Fruit fly (Drosophila melanogaster): ENCODE results near the gene nocte.

- TF ChIP-seq cic (GFP tag; optimal IDR thresholded peaks at IDR 0.05) (peak; percentile 14), Crg-1 (GFP tag; optimal IDR thresholded peaks at IDR 0.05) (peak; percentile 24), CG11617 (GFP tag; optimal IDR thresholded peaks at IDR 0.05) (peak; percentile 78), kay (GFP tag; ENCODE audit: borderline replicate concordance) (peak; percentile 62), CG1620 (GFP tag; optimal IDR thresholded peaks at IDR 0.05) (no peak), CG14711 (tag; optimal IDR thresholded peaks at IDR 0.05) (peak; percentile 66), bab1 (GFP tag; optimal IDR thresholded peaks at IDR 0.05) (no peak), pad (GFP tag; optimal IDR thresholded peaks at IDR 0.05) (peak; percentile 52), Clk (GFP tag; optimal IDR thresholded peaks at IDR 0.05) (no peak), CG7101 (tag; optimal IDR thresholded peaks at IDR 0.05) (peak; percentile 78), CG33017 (tag; optimal IDR thresholded peaks at IDR 0.05) (peak; percentile 39), CG12768 (GFP tag; optimal IDR thresholded peaks at IDR 0.05) (peak; percentile 11), Hr96 (GFP tag; optimal IDR thresholded peaks at IDR 0.05) (peak; percentile 61)
Observed at dm6 chrX:10487964-10488605, 13.6 kb upstream of the nocte start.

Measured in whole organism, adult.